Fruit fly (Drosophila melanogaster): ENCODE measurements around the gene Octbeta2R.

- no peak for TF ChIP-seq CG31627 (GFP tag; optimal IDR thresholded peaks at IDR 0.05)
- TF ChIP-seq fd59A (GFP tag; optimal IDR thresholded peaks at IDR 0.05) = no peak
- no peak for TF ChIP-seq Met (GFP tag; optimal IDR thresholded peaks at IDR 0.05)
- TF ChIP-seq Gug (GFP tag; IDR thresholded peaks at IDR 0.05) = no peak
- no peak for TF ChIP-seq CG11294 (GFP tag; IDR thresholded peaks at IDR 0.05)
- TF ChIP-seq CG11902 (GFP tag; optimal IDR thresholded peaks at IDR 0.05) = no peak
Observed at dm6 chr3R:12568765-12569164, 26.8 kb downstream of the Octbeta2R start.
